Worm (Caenorhabditis elegans): Measurements from ENCODE around the gene pcyt-1.

DNA sequence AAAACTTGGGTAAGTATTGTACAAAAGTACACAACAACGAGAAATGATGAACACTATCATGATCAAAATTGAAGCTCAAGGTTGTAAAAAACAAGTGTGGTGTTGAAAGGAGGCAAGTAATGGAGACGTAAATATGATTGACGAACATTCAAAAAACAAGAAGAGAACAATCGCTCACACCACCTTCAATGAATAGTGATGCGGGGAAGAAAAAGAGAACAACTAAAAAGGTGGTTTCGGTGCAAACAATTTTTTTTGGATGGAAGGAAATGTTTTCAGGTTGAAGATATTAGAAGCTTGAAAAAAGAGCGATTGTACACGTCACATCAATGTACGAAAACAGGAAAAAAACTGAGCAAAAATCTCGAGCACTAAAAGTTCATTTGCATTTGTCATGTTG, 42.3 kb downstream of the pcyt-1 start:
- TF ChIP-seq snpc-4 (GFP tag; optimal IDR thresholded peaks at IDR 0.05) (no peak), snpc-4 (tag; optimal IDR thresholded peaks at IDR 0.05) (no peak), ama-1 (optimal IDR thresholded peaks at IDR 0.05) (no peak), ama-1 (GFP tag; optimal IDR thresholded peaks at IDR 0.05) (no peak), ceh-27 (GFP tag; optimal IDR thresholded peaks at IDR 0.05) (no peak), F37B4.10 (GFP tag; IDR thresholded peaks at IDR 0.05) (no peak)

Measured in whole organism, young adult.